Worm (Caenorhabditis elegans) whole organism, late embryonic: ENCODE measurements around the gene col-113.

Experiments used
- ceh-34 ChIP-seq: sonication (generic microtip); optimal IDR thresholded peaks from 2 replicates; lab custom pipeline; 2016; ENCODE audit warnings: mild to moderate bottlenecking, missing genetic modification characterization, missing compliant biosample characterization
- ceh-9 ChIP-seq: sonication (generic microtip); optimal IDR thresholded peaks from 2 replicates; lab custom pipeline; 2016; ENCODE audit warnings: mild to moderate bottlenecking, missing genetic modification characterization, inconsistent platforms, missing compliant biosample characterization
- elt-2 ChIP-seq: sonication (generic microtip); optimal IDR thresholded peaks from 2 replicates; lab custom pipeline; 2016; ENCODE audit warnings: missing genetic modification reagents, missing genetic modification characterization, missing compliant biosample characterization
- eyg-1 ChIP-seq: sonication (generic microtip); optimal IDR thresholded peaks from 2 replicates; lab custom pipeline; 2016; ENCODE audit warnings: missing genotype, missing genetic modification characterization, missing compliant biosample characterization
- nhr-11 ChIP-seq: fragments of 150-350 bp; optimal IDR thresholded peaks from 2 replicates; lab custom pipeline; 2014; ENCODE audit warnings: missing biosample characterization, missing genetic modification characterization
- pha-2 ChIP-seq: sonication (generic microtip); optimal IDR thresholded peaks from 2 replicates; lab custom pipeline; 2017; ENCODE audit warnings: mild to moderate bottlenecking, missing genetic modification characterization, missing compliant biosample characterization
- unc-86 ChIP-seq: sonication (generic microtip); optimal IDR thresholded peaks from 2 replicates; lab custom pipeline; 2016; ENCODE audit warnings: missing genetic modification characterization, missing compliant biosample characterization

ce11 chrIV:7156356-7156755, 4.0 kb upstream of the col-113 start, which contains the start of gene maph-9:
- TF ChIP-seq unc-86 (tag; lab: Kevin White, UChicago) (no peak), ceh-34 (no peak), elt-2 (tag; lab: Kevin White, UChicago) (no peak), nhr-11 (no peak), ceh-9 (tag; lab: Kevin White, UChicago) (no peak), eyg-1 (tag; lab: Kevin White, UChicago) (no peak), pha-2 (tag; lab: Kevin White, UChicago) (no peak)
